Worm (Caenorhabditis elegans): ENCODE measurements around the gene cal-1.

DNA sequence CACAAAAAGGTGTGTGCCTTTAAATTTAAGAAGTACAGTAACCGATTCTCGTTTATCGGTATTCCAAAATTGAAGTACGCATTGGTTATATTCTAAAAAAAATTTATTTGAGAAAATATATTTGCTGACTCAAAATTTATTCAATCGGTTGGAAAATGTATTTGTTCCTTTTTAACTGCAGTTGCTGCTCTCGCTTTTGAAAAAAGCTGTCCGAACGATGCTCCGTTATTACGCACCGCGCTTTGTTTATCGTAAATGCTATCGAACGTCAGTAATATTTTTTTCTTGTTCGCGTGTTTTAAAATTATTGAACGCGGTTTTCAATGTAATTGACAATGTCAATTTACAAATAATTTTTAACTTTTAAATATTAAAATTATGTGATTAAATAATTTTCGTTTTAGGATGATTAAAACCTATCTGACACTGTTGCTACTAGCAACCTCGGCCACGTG lies 43.3 kb upstream of the cal-1 start, which contains the start of gene sel-1:
- TF ChIP-seq nfya-1 (tag; optimal IDR thresholded peaks at IDR 0.05; ENCODE audit: insufficient read depth) (no peak), nhr-12 (tag; optimal IDR thresholded peaks at IDR 0.05) (no peak), snpc-4 (tag; optimal IDR thresholded peaks at IDR 0.05) (no peak), unc-39 (tag; optimal IDR thresholded peaks at IDR 0.05) (no peak), skn-1 (tag; optimal IDR thresholded peaks at IDR 0.05) (no peak), mdl-1 (tag; optimal IDR thresholded peaks at IDR 0.05) (no peak), elt-3 (tag; optimal IDR thresholded peaks at IDR 0.05) (no peak), ZK546.5 (tag; optimal IDR thresholded peaks at IDR 0.05) (no peak), aly-2 (tag; optimal IDR thresholded peaks at IDR 0.05) (no peak), zag-1 (tag; optimal IDR thresholded peaks at IDR 0.05) (no peak), nhr-237 (tag; optimal IDR thresholded peaks at IDR 0.05) (no peak), unc-62 (GFP tag; optimal IDR thresholded peaks at IDR 0.05) (no peak), nhr-43 (tag; optimal IDR thresholded peaks at IDR 0.05; ENCODE audit: poor library complexity, severe bottlenecking) (no peak)

All from whole organism, L3 larva.